Worm (Caenorhabditis elegans) whole organism, young adult: ENCODE data around the gene sri-4.

ENCODE experiments used
- C17E4.6 ChIP-seq: fragments of 200-800 bp; sonication (Bioruptor generic); IDR thresholded peaks from 2 replicates; pipeline ENCODE4 v1.3.6; 2022; ENCODE audit warnings: missing genetic modification reagents, missing genetic modification characterization, missing compliant biosample characterization
- D2030.7 ChIP-seq: fragments of 200-800 bp; sonication (Bioruptor generic); IDR thresholded peaks from 2 replicates; pipeline ENCODE4 v1.3.6; 2022; ENCODE audit warnings: missing genetic modification reagents, missing genetic modification characterization, missing compliant biosample characterization
- F10E7.11 ChIP-seq: sonication (generic microtip); optimal IDR thresholded peaks from 2 replicates; lab custom pipeline; 2017; ENCODE audit warnings: mild to moderate bottlenecking, missing genetic modification characterization, moderate library complexity, missing compliant biosample characterization
- F39B2.1 ChIP-seq: fragments of 200-800 bp; sonication (Bioruptor generic); IDR thresholded peaks from 2 replicates; pipeline ENCODE4 v1.3.6; 2022; ENCODE audit warnings: missing genetic modification reagents, missing genetic modification characterization, missing compliant biosample characterization
- F49E8.2 ChIP-seq: sonication (generic microtip); optimal IDR thresholded peaks from 3 replicates; lab custom pipeline; 2017; ENCODE audit warnings: missing genetic modification characterization, mild to moderate bottlenecking, missing compliant biosample characterization, antibody characterized with exemption, moderate library complexity; ENCODE audit not compliant: insufficient read depth
- K11D2.4 ChIP-seq: fragments of 200-800 bp; sonication (Bioruptor generic); IDR thresholded peaks from 2 replicates; pipeline ENCODE4 v1.3.6; 2022; ENCODE audit warnings: missing genetic modification reagents, missing genetic modification characterization, missing compliant biosample characterization
- K12H6.12 ChIP-seq: fragments of 200-800 bp; sonication (Bioruptor generic); optimal IDR thresholded peaks from 2 replicates; lab custom pipeline; 2018; ENCODE audit warnings: mild to moderate bottlenecking, missing genetic modification characterization, missing compliant biosample characterization
- Y95B8A.8 ChIP-seq: fragments of 200-800 bp; sonication (Bioruptor generic); IDR thresholded peaks from 2 replicates; pipeline ENCODE4 v1.3.6; 2022; ENCODE audit warnings: missing genetic modification reagents, missing genetic modification characterization, missing compliant biosample characterization
- akir-1 ChIP-seq: fragments of 200-800 bp; sonication (Bioruptor generic); optimal IDR thresholded peaks from 2 replicates; lab custom pipeline; 2018; ENCODE audit warnings: mild to moderate bottlenecking, missing genetic modification characterization, moderate library complexity, missing compliant biosample characterization
- ama-1 ChIP-seq, 3 experiments: fragments of 150-350 bp in 1 of 3; sonication (generic microtip) in 2 of 3; optimal IDR thresholded peaks; 2 replicates each; lab custom pipeline; 2014 to 2018; ENCODE audit warnings: missing biosample characterization in 2 of 3, missing genetic modification characterization in 2 of 3, missing genetic modification reagents in 2 of 3
- aptf-3 ChIP-seq: fragments of 200-800 bp; sonication (Bioruptor generic); IDR thresholded peaks from 2 replicates; pipeline ENCODE4 v1.3.6; 2022; ENCODE audit warnings: missing genetic modification characterization, missing compliant biosample characterization
- atf-7 ChIP-seq: sonication (generic microtip); optimal IDR thresholded peaks from 2 replicates; lab custom pipeline; 2017; ENCODE audit warnings: mild to moderate bottlenecking, missing genetic modification characterization, missing compliant biosample characterization
- ccch-3 ChIP-seq: fragments of 200-800 bp; sonication (Bioruptor generic); optimal IDR thresholded peaks from 2 replicates; lab custom pipeline; 2018; ENCODE audit warnings: mild to moderate bottlenecking, missing genetic modification characterization, missing compliant biosample characterization
- cebp-1 ChIP-seq, 2 experiments: fragments of 200-800 bp in 1 of 2; sonication (Bioruptor generic) in 1 of 2; sonication (generic microtip) in 1 of 2; IDR thresholded peaks in 1 of 2; optimal IDR thresholded peaks in 1 of 2; 2 replicates each; pipeline versions ENCODE4 v1.3.6 to Lab custom; 2017 to 2022; ENCODE audit warnings: missing compliant biosample characterization in 2 of 2, missing genetic modification characterization in 2 of 2, mild to moderate bottlenecking in 1 of 2, missing genetic modification reagents in 1 of 2, moderate library complexity in 1 of 2
- cebp-2 ChIP-seq: fragments of 200-800 bp; sonication (Bioruptor generic); IDR thresholded peaks from 2 replicates; pipeline ENCODE4 v1.3.6; 2022; ENCODE audit warnings: missing genetic modification characterization, missing compliant biosample characterization
- ceh-79 ChIP-seq: sonication (generic microtip); optimal IDR thresholded peaks from 2 replicates; lab custom pipeline; 2017; ENCODE audit warnings: mild to moderate bottlenecking, missing genetic modification characterization, missing compliant biosample characterization
- dpl-1 ChIP-seq: fragments of 150-350 bp; optimal IDR thresholded peaks from 2 replicates; lab custom pipeline; 2014; ENCODE audit warnings: missing biosample characterization, missing genetic modification reagents, missing genetic modification characterization
- egl-18 ChIP-seq: fragments of 200-800 bp; sonication (Bioruptor generic); IDR thresholded peaks from 2 replicates; pipeline ENCODE4 v1.3.6; 2022; ENCODE audit warnings: missing genetic modification reagents, missing genetic modification characterization, missing compliant biosample characterization
- egrh-3 ChIP-seq: fragments of 200-800 bp; sonication (Bioruptor generic); IDR thresholded peaks from 2 replicates; pipeline ENCODE4 v1.3.6; 2022; ENCODE audit warnings: missing genetic modification reagents, missing genetic modification characterization, missing compliant biosample characterization
- ekl-4 ChIP-seq: fragments of 200-800 bp; sonication (Bioruptor generic); IDR thresholded peaks from 2 replicates; pipeline ENCODE4 v1.3.6; 2022; ENCODE audit warnings: missing genetic modification reagents, missing genetic modification characterization, missing compliant biosample characterization
- hlh-12 ChIP-seq: sonication (generic microtip); optimal IDR thresholded peaks from 2 replicates; lab custom pipeline; 2016; ENCODE audit warnings: missing genetic modification characterization, missing compliant biosample characterization
- let-526 ChIP-seq: fragments of 200-800 bp; sonication (Bioruptor generic); IDR thresholded peaks from 2 replicates; pipeline ENCODE4 v1.3.6; 2022; ENCODE audit warnings: missing genetic modification reagents, missing genetic modification characterization, missing compliant biosample characterization
- let-607 ChIP-seq, 2 experiments: fragments of 200-800 bp in 1 of 2; sonication (Bioruptor generic) in 1 of 2; sonication (generic microtip) in 1 of 2; optimal IDR thresholded peaks; 2 replicates each; lab custom pipeline; 2016 to 2018; ENCODE audit warnings: mild to moderate bottlenecking in 2 of 2, missing compliant biosample characterization in 2 of 2, missing genetic modification characterization in 2 of 2, moderate library complexity in 2 of 2, missing genotype in 1 of 2
- lin-35 ChIP-seq, 3 experiments: fragments of 150-350 bp in 2 of 3; sonication (generic microtip) in 1 of 3; optimal IDR thresholded peaks; 2 replicates each; lab custom pipeline; 2014 to 2018; ENCODE audit warnings: missing biosample characterization in 3 of 3, missing genetic modification characterization in 3 of 3, missing genetic modification reagents in 3 of 3
- lin-40 ChIP-seq: sonication (generic microtip); optimal IDR thresholded peaks from 2 replicates; lab custom pipeline; 2016; ENCODE audit warnings: missing genetic modification characterization, mild to moderate bottlenecking, missing compliant biosample characterization, missing genotype, missing genetic modification reagents
- lin-54 ChIP-seq: fragments of 200-800 bp; sonication (Bioruptor generic); optimal IDR thresholded peaks from 2 replicates; lab custom pipeline; 2018; ENCODE audit warnings: mild to moderate bottlenecking, missing genetic modification characterization, missing compliant biosample characterization
- lsl-1 ChIP-seq: fragments of 200-800 bp; sonication (Bioruptor generic); optimal IDR thresholded peaks from 2 replicates; lab custom pipeline; 2018; ENCODE audit warnings: mild to moderate bottlenecking, missing genetic modification characterization, moderate library complexity, missing compliant biosample characterization
- madf-10 ChIP-seq: sonication (generic microtip); optimal IDR thresholded peaks from 2 replicates; lab custom pipeline; 2016; ENCODE audit warnings: mild to moderate bottlenecking, missing genetic modification characterization, missing compliant biosample characterization
- mcd-1 ChIP-seq: fragments of 200-800 bp; sonication (Bioruptor generic); IDR thresholded peaks from 2 replicates; pipeline ENCODE4 v1.3.6; 2022; ENCODE audit warnings: missing genetic modification reagents, missing genetic modification characterization, missing compliant biosample characterization
- mes-4 ChIP-seq: sonication (generic microtip); optimal IDR thresholded peaks from 2 replicates; lab custom pipeline; 2016; ENCODE audit warnings: missing genotype, missing genetic modification characterization, missing compliant biosample characterization
- nhr-27 ChIP-seq: fragments of 200-800 bp; sonication (Bioruptor generic); optimal IDR thresholded peaks from 2 replicates; lab custom pipeline; 2018; ENCODE audit warnings: mild to moderate bottlenecking, missing genetic modification characterization, moderate library complexity, missing compliant biosample characterization
- nhr-80 ChIP-seq: sonication (generic microtip); optimal IDR thresholded peaks from 2 replicates; lab custom pipeline; 2016; ENCODE audit warnings: missing genetic modification characterization, missing compliant biosample characterization
- pha-4 ChIP-seq: fragments of 150-350 bp; sonication (generic microtip); optimal IDR thresholded peaks from 2 replicates; lab custom pipeline; 2014; ENCODE audit warnings: missing biosample characterization, missing genetic modification reagents, missing genetic modification characterization
- rec-8 ChIP-seq, 2 experiments: sonication (generic microtip); optimal IDR thresholded peaks; 2 replicates each; lab custom pipeline; 2016; ENCODE audit warnings: mild to moderate bottlenecking in 2 of 2, missing genetic modification characterization in 2 of 2, missing genetic modification reagents in 2 of 2, missing genotype in 2 of 2, missing biosample characterization in 1 of 2, missing compliant biosample characterization in 1 of 2, moderate library complexity in 1 of 2
- repo-1 ChIP-seq: sonication (generic microtip); optimal IDR thresholded peaks from 2 replicates; lab custom pipeline; 2017; ENCODE audit warnings: mild to moderate bottlenecking, missing genetic modification characterization, missing compliant biosample characterization
- rpc-1 ChIP-seq, 2 experiments: fragments of 150-350 bp in 1 of 2; sonication (generic microtip) in 1 of 2; optimal IDR thresholded peaks; 2 replicates each; lab custom pipeline; 2014 to 2018; ENCODE audit warnings: missing biosample characterization in 1 of 2, missing genetic modification characterization in 1 of 2, missing genetic modification reagents in 1 of 2, missing genotype in 1 of 2
- sdz-38 ChIP-seq: sonication (generic microtip); optimal IDR thresholded peaks from 2 replicates; lab custom pipeline; 2016; ENCODE audit warnings: missing genotype, missing genetic modification characterization, missing compliant biosample characterization
- sea-2 ChIP-seq: fragments of 200-800 bp; sonication (Bioruptor generic); IDR thresholded peaks from 2 replicates; pipeline ENCODE4 v1.3.6; 2022; ENCODE audit warnings: missing genetic modification characterization, missing compliant biosample characterization
- snpc-4 ChIP-seq, 5 experiments: fragments of 150-350 bp in 1 of 5; sonication (generic microtip) in 4 of 5; optimal IDR thresholded peaks; 2 replicates each; lab custom pipeline; 2014 to 2018; ENCODE audit warnings: missing genetic modification characterization in 5 of 5, missing biosample characterization in 3 of 5, antibody characterized with exemption in 2 of 5, mild to moderate bottlenecking in 2 of 5, missing compliant biosample characterization in 2 of 5, missing genotype in 2 of 5, moderate library complexity in 2 of 5, missing genetic modification reagents in 1 of 5
- tbp1 ChIP-seq: fragments of 200-800 bp; sonication (Bioruptor generic); optimal IDR thresholded peaks from 2 replicates; lab custom pipeline; 2018; ENCODE audit warnings: mild to moderate bottlenecking, missing genetic modification characterization, missing compliant biosample characterization
- tlf-1 ChIP-seq: fragments of 200-800 bp; sonication (Bioruptor generic); optimal IDR thresholded peaks from 2 replicates; lab custom pipeline; 2018; ENCODE audit warnings: mild to moderate bottlenecking, missing genetic modification characterization, missing compliant biosample characterization
- unc-130 ChIP-seq: sonication (generic microtip); optimal IDR thresholded peaks from 2 replicates; lab custom pipeline; 2016; ENCODE audit warnings: missing genetic modification reagents, missing genetic modification characterization, missing compliant biosample characterization
- zfh-2 ChIP-seq: fragments of 200-800 bp; sonication (Bioruptor generic); conservative IDR thresholded peaks from 2 replicates; pipeline ENCODE4 v1.3.6; 2022; ENCODE audit warnings: missing genetic modification reagents, missing genetic modification characterization, missing compliant biosample characterization
- ztf-25 ChIP-seq: fragments of 200-800 bp; sonication (Bioruptor generic); IDR thresholded peaks from 2 replicates; pipeline ENCODE4 v1.3.6; 2022; ENCODE audit warnings: missing genetic modification reagents, missing genetic modification characterization, missing compliant biosample characterization

Gene sri-4

ce11 chrV:774341-774740 lies 26.2 kb downstream of the sri-4 start:
- TF ChIP-seq zfh-2 (GFP tag; lab: Robert Waterston, UW) (peak; percentile 60), ceh-79 (no peak)

DNA sequence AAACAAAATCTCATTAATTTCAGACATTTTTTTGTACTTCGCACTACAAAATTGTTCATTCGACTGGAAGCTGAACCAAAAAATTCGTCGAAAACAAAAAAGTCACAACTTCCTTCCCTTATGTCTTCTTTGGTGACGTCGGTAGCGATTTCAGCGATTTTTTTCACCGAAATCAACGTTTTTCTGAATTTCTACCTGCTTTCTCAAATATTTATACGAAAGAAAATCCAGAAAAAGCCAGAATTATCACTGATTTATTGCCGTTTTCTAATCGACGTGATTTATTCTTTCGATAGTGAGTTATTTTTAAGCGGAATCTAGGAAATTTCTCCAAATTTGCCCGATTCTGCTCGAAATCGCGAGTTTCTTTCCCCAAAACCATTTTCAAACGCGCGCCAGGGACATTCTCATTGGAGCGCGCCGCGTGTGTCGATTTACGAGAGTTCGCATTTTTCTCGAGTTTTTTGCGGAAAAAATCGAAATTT lies 26.8 kb downstream of the sri-4 start, which contains the start of gene srbc-58:
TSS of gene srbc-58 (plus strand) at position 121 of the 485 bp plus-strand sequence.
- TF ChIP-seq ama-1 (optimal IDR thresholded peaks at IDR 0.05; lab: Kevin White, UChicago) = no peak
- TF ChIP-seq ama-1 (GFP tag; optimal IDR thresholded peaks at IDR 0.05; lab: Kevin White, UChicago) = peak in 1 of 2 experiments; percentile 52
- peak; percentile 77 for TF ChIP-seq lin-54 (GFP tag; lab: Kevin White, UChicago)
- TF ChIP-seq repo-1 (tag; lab: Kevin White, UChicago) = peak; percentile 24
- no peak for TF ChIP-seq mes-4
- no peak for TF ChIP-seq ccch-3 (GFP tag; lab: Kevin White, UChicago)
- no peak for TF ChIP-seq hlh-12
- no peak for TF ChIP-seq cebp-1 (GFP tag; IDR thresholded peaks at IDR 0.05; lab: Robert Waterston, UW)
- peak; percentile 30 for TF ChIP-seq cebp-1 (tag; optimal IDR thresholded peaks at IDR 0.05; lab: Kevin White, UChicago)
- TF ChIP-seq nhr-27 (tag; lab: Kevin White, UChicago) = no peak
- TF ChIP-seq pha-4 (tag; lab: Kevin White, UChicago) = no peak
- TF ChIP-seq lin-40 = no peak
- no peak for TF ChIP-seq F39B2.1
- TF ChIP-seq madf-10 (tag; lab: Kevin White, UChicago) = no peak
- TF ChIP-seq cebp-2 (GFP tag; lab: Robert Waterston, UW) = no peak
- TF ChIP-seq dpl-1 (GFP tag; lab: Kevin White, UChicago) = peak; percentile 52
- no peak for TF ChIP-seq ztf-25 (GFP tag; lab: Robert Waterston, UW)
- TF ChIP-seq atf-7 = no peak
- TF ChIP-seq lin-35 (GFP tag; optimal IDR thresholded peaks at IDR 0.05; lab: Kevin White, UChicago) = peak in 2 of 3 experiments; percentile 8 to 35
- TF ChIP-seq F49E8.2 (tag; lab: Kevin White, UChicago) = peak; percentile 43
- no peak for TF ChIP-seq K12H6.12 (tag; lab: Kevin White, UChicago)
- TF ChIP-seq let-607 (tag; optimal IDR thresholded peaks at IDR 0.05; lab: Kevin White, UChicago) = no peak
- TF ChIP-seq rpc-1 (optimal IDR thresholded peaks at IDR 0.05; lab: Kevin White, UChicago) = no peak
- no peak for TF ChIP-seq rpc-1 (tag; optimal IDR thresholded peaks at IDR 0.05; lab: Kevin White, UChicago)
- no peak for TF ChIP-seq aptf-3 (GFP tag; lab: Robert Waterston, UW)
- peak; percentile 27 for TF ChIP-seq lsl-1 (GFP tag; lab: Kevin White, UChicago)
- peak; percentile 11 for TF ChIP-seq tbp1 (GFP tag; lab: Kevin White, UChicago)
- no peak for TF ChIP-seq K11D2.4 (GFP tag; lab: Robert Waterston, UW)
- TF ChIP-seq ceh-79 = peak; percentile 8
- no peak for TF ChIP-seq egl-18 (GFP tag; lab: Robert Waterston, UW)
- no peak for TF ChIP-seq snpc-4 (GFP tag; optimal IDR thresholded peaks at IDR 0.05; lab: Kevin White, UChicago)
- TF ChIP-seq snpc-4 (tag; optimal IDR thresholded peaks at IDR 0.05; lab: Kevin White, UChicago) = peak in 2 of 4 experiments; percentile 10 to 39
- TF ChIP-seq sea-2 (GFP tag; lab: Robert Waterston, UW) = no peak
- TF ChIP-seq sdz-38 (tag; lab: Kevin White, UChicago) = no peak
- no peak for TF ChIP-seq Y95B8A.8 (GFP tag; lab: Robert Waterston, UW)
- no peak for TF ChIP-seq akir-1 (GFP tag; lab: Kevin White, UChicago)
- no peak for TF ChIP-seq F10E7.11
- TF ChIP-seq rec-8 (tag; optimal IDR thresholded peaks at IDR 0.05; lab: Kevin White, UChicago) = no peak
- peak; percentile 45; the same call in 1 of the 2 replicates for TF ChIP-seq D2030.7 (GFP tag; lab: Robert Waterston, UW)
- TF ChIP-seq ekl-4 (GFP tag; lab: Robert Waterston, UW) = peak; percentile 78
- TF ChIP-seq egrh-3 (GFP tag; lab: Robert Waterston, UW) = no peak
- no peak for TF ChIP-seq let-526
- no peak for TF ChIP-seq nhr-80 (tag; lab: Kevin White, UChicago)
- no peak for TF ChIP-seq C17E4.6 (GFP tag; lab: Robert Waterston, UW)
- no peak for TF ChIP-seq unc-130
- TF ChIP-seq tlf-1 = peak; percentile 72
- TF ChIP-seq mcd-1 (GFP tag; lab: Robert Waterston, UW) = peak; percentile 83
